Worm (Caenorhabditis elegans): ENCODE measurements around the gene F10D7.3.

- no peak for TF ChIP-seq lsy-2 (tag; optimal IDR thresholded peaks at IDR 0.05)
- no peak for TF ChIP-seq unc-62 (GFP tag; optimal IDR thresholded peaks at IDR 0.05)
- TF ChIP-seq snpc-4 (tag; optimal IDR thresholded peaks at IDR 0.05), result no peak
- TF ChIP-seq hlh-17 (GFP tag; optimal IDR thresholded peaks at IDR 0.05; ENCODE audit: borderline replicate concordance), result no peak
- no peak for TF ChIP-seq nhr-28 (tag; optimal IDR thresholded peaks at IDR 0.05)
- no peak for TF ChIP-seq ets-5 (GFP tag; IDR thresholded peaks at IDR 0.05)
- no peak for TF ChIP-seq egl-27 (tag; optimal IDR thresholded peaks at IDR 0.05)
- no peak for TF ChIP-seq tbx-2 (tag; optimal IDR thresholded peaks at IDR 0.05)
- no peak for TF ChIP-seq mef-2 (tag; optimal IDR thresholded peaks at IDR 0.05)
- no peak for TF ChIP-seq nhr-11 (tag; optimal IDR thresholded peaks at IDR 0.05)
- TF ChIP-seq blmp-1 (tag; optimal IDR thresholded peaks at IDR 0.05), result no peak
Measured at ce11 chrX:17386130-17386529, 11.7 kb upstream of the F10D7.3 start.

All from whole organism, L1 larva.